Fruit fly (Drosophila melanogaster) whole organism, adult: Measurements from ENCODE around the gene CG7299.

Experiments
- CG12768 ChIP-seq: fragments of 200-800 bp; sonication (Bioruptor generic); optimal IDR thresholded peaks from 2 replicates; lab custom pipeline; 2017; ENCODE audit warnings: missing biosample characterization, missing genetic modification characterization, mild to moderate bottlenecking, moderate library complexity, missing genetic modification reagents
- CG5204 ChIP-seq: fragments of 200-800 bp; sonication (Bioruptor generic); optimal IDR thresholded peaks from 2 replicates; lab custom pipeline; 2016; ENCODE audit warnings: missing biosample characterization, missing genetic modification characterization
- Crg-1 ChIP-seq: fragments of 200-800 bp; sonication (Bioruptor generic); optimal IDR thresholded peaks from 2 replicates; lab custom pipeline; 2016; ENCODE audit warnings: missing biosample characterization, missing genetic modification characterization
- Hr96 ChIP-seq: fragments of 200-800 bp; sonication (Bioruptor generic); optimal IDR thresholded peaks from 2 replicates; lab custom pipeline; 2016; ENCODE audit warnings: missing biosample characterization, missing genetic modification characterization
- bab1 ChIP-seq: fragments of 200-800 bp; sonication (Bioruptor generic); optimal IDR thresholded peaks from 3 replicates; lab custom pipeline; 2019; ENCODE audit warnings: missing biosample characterization, mild to moderate bottlenecking, missing genetic modification characterization, moderate library complexity
- cic ChIP-seq: fragments of 200-800 bp; sonication (Bioruptor generic); optimal IDR thresholded peaks from 2 replicates; lab custom pipeline; 2017; ENCODE audit warnings: missing biosample characterization, mild to moderate bottlenecking, missing genetic modification characterization, moderate library complexity
- cnc ChIP-seq, 2 experiments: fragments of >200 bp; optimal IDR thresholded peaks; 2 replicates each; lab custom pipeline; 2017
- pad ChIP-seq: fragments of 200-800 bp; sonication (Bioruptor generic); optimal IDR thresholded peaks from 3 replicates; lab custom pipeline; 2017; ENCODE audit warnings: missing biosample characterization, missing genetic modification characterization, mild to moderate bottlenecking, moderate library complexity, missing genetic modification reagents
- tj ChIP-seq: fragments of 200-800 bp; sonication (Bioruptor generic); optimal IDR thresholded peaks from 3 replicates; lab custom pipeline; 2017; ENCODE audit warnings: missing biosample characterization, mild to moderate bottlenecking, missing genetic modification characterization, moderate library complexity

dm6 chr2L:10682912-10683311 lies 1.3 kb downstream of the CG7299 start:
- TF ChIP-seq Hr96 (no peak), CG5204 (GFP tag; lab: Kevin White, UChicago) (no peak), cic (GFP tag; lab: Kevin White, UChicago) (no peak), pad (no peak), Crg-1 (GFP tag; lab: Kevin White, UChicago) (no peak), CG12768 (GFP tag; lab: Kevin White, UChicago) (no peak), cnc (optimal IDR thresholded peaks at IDR 0.05; lab: Kevin White, UChicago) (no peak), tj (GFP tag; lab: Kevin White, UChicago) (no peak), bab1 (no peak)
